Worm (Caenorhabditis elegans) whole organism, L4 larva: ENCODE measurements around the gene F01D4.8.
A peak's percentile ranks its signal among the peaks of the same experiment; 100 is the strongest.

Experiments used
- F26F4.8 ChIP-seq: fragments of 200-800 bp; sonication (Bioruptor generic); conservative IDR thresholded peaks from 2 replicates; pipeline ENCODE4 v1.3.6; 2022; ENCODE audit warnings: missing genetic modification characterization, missing compliant biosample characterization
- F49E8.2 ChIP-seq: sonication (generic microtip); optimal IDR thresholded peaks from 2 replicates; lab custom pipeline; 2016; ENCODE audit warnings: missing compliant biosample characterization, mild to moderate bottlenecking, missing genetic modification characterization, borderline replicate concordance
- T26A8.4 ChIP-seq: fragments of 200-800 bp; sonication (Bioruptor generic); IDR thresholded peaks from 2 replicates; pipeline ENCODE4 v1.3.6; 2022; ENCODE audit warnings: missing genetic modification characterization, missing compliant biosample characterization
- Y105C5A.15 ChIP-seq: fragments of 200-800 bp; sonication (Bioruptor generic); IDR thresholded peaks from 2 replicates; pipeline ENCODE4 v1.3.6; 2022; ENCODE audit warnings: missing genetic modification characterization, missing compliant biosample characterization
- Y48G9A.11 ChIP-seq: fragments of 200-800 bp; sonication (Bioruptor generic); IDR thresholded peaks from 2 replicates; pipeline ENCODE4 v1.3.6; 2022; ENCODE audit warnings: missing genetic modification reagents, missing genetic modification characterization, missing compliant biosample characterization
- Y5F2A.4 ChIP-seq: fragments of 200-800 bp; sonication (Bioruptor generic); optimal IDR thresholded peaks from 2 replicates; lab custom pipeline; 2018; ENCODE audit warnings: mild to moderate bottlenecking, missing genetic modification characterization, missing compliant biosample characterization
- Y75B8A.6 ChIP-seq: fragments of 200-800 bp; sonication (Bioruptor generic); IDR thresholded peaks from 2 replicates; pipeline ENCODE4 v1.3.6; 2022; ENCODE audit warnings: missing genetic modification reagents, missing genetic modification characterization, missing compliant biosample characterization
- aly-2 ChIP-seq: sonication (generic microtip); optimal IDR thresholded peaks from 2 replicates; lab custom pipeline; 2018; ENCODE audit warnings: missing biosample characterization, missing genetic modification characterization
- ceh-20 ChIP-seq: fragments of 200-800 bp; sonication (Bioruptor generic); IDR thresholded peaks from 2 replicates; pipeline ENCODE4 v1.3.6; 2022; ENCODE audit warnings: missing genetic modification reagents, missing genetic modification characterization, missing compliant biosample characterization
- ceh-32 ChIP-seq: sonication (generic microtip); optimal IDR thresholded peaks from 2 replicates; lab custom pipeline; 2016; ENCODE audit warnings: mild to moderate bottlenecking, missing genetic modification characterization, missing compliant biosample characterization; ENCODE audit not compliant: poor library complexity
- ceh-44 ChIP-seq: fragments of 200-800 bp; sonication (Bioruptor generic); IDR thresholded peaks from 2 replicates; pipeline ENCODE4 v1.3.6; 2022; ENCODE audit warnings: missing genetic modification reagents, missing genetic modification characterization, missing compliant biosample characterization
- ceh-82 ChIP-seq: sonication (generic microtip); optimal IDR thresholded peaks from 2 replicates; lab custom pipeline; 2017; ENCODE audit warnings: missing biosample characterization, missing genetic modification characterization
- ces-1 ChIP-seq: fragments of 150-350 bp; sonication (generic microtip); optimal IDR thresholded peaks from 4 replicates; lab custom pipeline; 2014; ENCODE audit warnings: missing biosample characterization, missing genetic modification reagents, missing genetic modification characterization
- ctbp-1 ChIP-seq: fragments of 200-800 bp; sonication (Bioruptor generic); IDR thresholded peaks from 2 replicates; pipeline ENCODE4 v1.3.6; 2022; ENCODE audit warnings: missing genetic modification reagents, missing genetic modification characterization, missing compliant biosample characterization
- daf-16 ChIP-seq, 3 experiments: sonication (generic microtip); optimal IDR thresholded peaks; 2 replicates each; lab custom pipeline; 2016 to 2017; ENCODE audit warnings: missing genetic modification characterization in 3 of 3, missing genetic modification reagents in 3 of 3, mild to moderate bottlenecking in 2 of 3, missing compliant biosample characterization in 2 of 3, missing biosample characterization in 1 of 3, moderate library complexity in 1 of 3
- daf-19 ChIP-seq: fragments of 200-800 bp; sonication (Bioruptor generic); conservative IDR thresholded peaks from 2 replicates; pipeline ENCODE4 v1.3.6; 2022; ENCODE audit warnings: missing genetic modification characterization, missing compliant biosample characterization
- dmd-8 ChIP-seq: fragments of 200-800 bp; sonication (Bioruptor generic); IDR thresholded peaks from 2 replicates; pipeline ENCODE4 v1.3.6; 2022; ENCODE audit warnings: missing genetic modification characterization, missing compliant biosample characterization
- dpl-1 ChIP-seq: fragments of 150-350 bp; optimal IDR thresholded peaks from 2 replicates; lab custom pipeline; 2014; ENCODE audit warnings: missing biosample characterization, missing genetic modification reagents, missing genetic modification characterization
- egl-43 ChIP-seq: fragments of 200-800 bp; sonication (Bioruptor generic); IDR thresholded peaks from 2 replicates; pipeline ENCODE4 v1.3.6; 2022; ENCODE audit warnings: missing genetic modification reagents, missing genetic modification characterization, missing compliant biosample characterization
- fkh-10 ChIP-seq: fragments of 150-350 bp; optimal IDR thresholded peaks from 2 replicates; lab custom pipeline; 2014; ENCODE audit warnings: missing biosample characterization, missing genetic modification reagents, missing genetic modification characterization
- gei-8 ChIP-seq: fragments of 200-800 bp; sonication (Bioruptor generic); optimal IDR thresholded peaks from 2 replicates; lab custom pipeline; 2018; ENCODE audit warnings: mild to moderate bottlenecking, missing genetic modification characterization, missing compliant biosample characterization
- hif-1 ChIP-seq, 2 experiments: sonication (generic microtip); optimal IDR thresholded peaks; 2 replicates each; lab custom pipeline; 2016 to 2017; ENCODE audit warnings: missing compliant biosample characterization in 2 of 2, missing genetic modification characterization in 2 of 2, missing genetic modification reagents in 2 of 2, missing genotype in 2 of 2, mild to moderate bottlenecking in 1 of 2
- hlh-30 ChIP-seq: sonication (generic microtip); optimal IDR thresholded peaks from 2 replicates; lab custom pipeline; 2017; ENCODE audit warnings: antibody characterized with exemption, mild to moderate bottlenecking, missing genetic modification characterization, missing compliant biosample characterization; ENCODE audit not compliant: insufficient read depth
- hmg-1.1 ChIP-seq: fragments of 200-800 bp; sonication (Bioruptor generic); IDR thresholded peaks from 2 replicates; pipeline ENCODE4 v1.3.6; 2022; ENCODE audit warnings: missing genetic modification reagents, missing genetic modification characterization, missing compliant biosample characterization
- lin-13 ChIP-seq: fragments of 150-350 bp; optimal IDR thresholded peaks from 2 replicates; lab custom pipeline; 2014; ENCODE audit warnings: missing biosample characterization, missing genetic modification reagents, missing genetic modification characterization
- lin-15B ChIP-seq: fragments of 150-350 bp; sonication (generic microtip); optimal IDR thresholded peaks from 3 replicates; lab custom pipeline; 2014; ENCODE audit warnings: missing biosample characterization, missing genetic modification characterization
- mep-1 ChIP-seq: fragments of 150-350 bp; sonication (generic microtip); optimal IDR thresholded peaks from 3 replicates; lab custom pipeline; 2014; ENCODE audit warnings: missing biosample characterization, missing genetic modification characterization
- mes-2 ChIP-seq: sonication (generic microtip); optimal IDR thresholded peaks from 2 replicates; lab custom pipeline; 2016; ENCODE audit warnings: missing genotype, mild to moderate bottlenecking, missing genetic modification characterization, missing compliant biosample characterization; ENCODE audit not compliant: poor library complexity, severe bottlenecking
- nhr-10 ChIP-seq: fragments of 150-350 bp; optimal IDR thresholded peaks from 2 replicates; lab custom pipeline; 2014; ENCODE audit warnings: missing biosample characterization, missing genetic modification characterization
- nhr-102 ChIP-seq: sonication (generic microtip); optimal IDR thresholded peaks from 2 replicates; lab custom pipeline; 2016; ENCODE audit warnings: mild to moderate bottlenecking, missing genetic modification characterization, moderate library complexity, missing compliant biosample characterization
- nhr-25 ChIP-seq: sonication (generic microtip); optimal IDR thresholded peaks from 2 replicates; lab custom pipeline; 2017; ENCODE audit warnings: missing genetic modification characterization, mild to moderate bottlenecking, missing compliant biosample characterization, antibody characterized with exemption, moderate library complexity, borderline replicate concordance; ENCODE audit not compliant: insufficient read depth
- nhr-41 ChIP-seq: fragments of 200-800 bp; sonication (Bioruptor generic); IDR thresholded peaks from 2 replicates; pipeline ENCODE4 v1.3.6; 2022; ENCODE audit warnings: missing genetic modification reagents, missing genetic modification characterization, missing compliant biosample characterization
- nhr-48 ChIP-seq: sonication (generic microtip); optimal IDR thresholded peaks from 2 replicates; lab custom pipeline; 2016; ENCODE audit warnings: mild to moderate bottlenecking, missing genetic modification characterization, missing compliant biosample characterization
- nhr-6 ChIP-seq: fragments of 150-350 bp; optimal IDR thresholded peaks from 2 replicates; lab custom pipeline; 2014; ENCODE audit warnings: missing biosample characterization, missing genetic modification characterization
- nhr-76 ChIP-seq: fragments of 150-350 bp; optimal IDR thresholded peaks from 2 replicates; lab custom pipeline; 2014; ENCODE audit warnings: missing biosample characterization, missing genetic modification characterization
- pqm-1 ChIP-seq: sonication (generic microtip); optimal IDR thresholded peaks from 2 replicates; lab custom pipeline; 2017; ENCODE audit warnings: missing biosample characterization, missing genetic modification characterization
- rbr-2 ChIP-seq: sonication (generic microtip); optimal IDR thresholded peaks from 2 replicates; lab custom pipeline; 2016; ENCODE audit warnings: missing genotype, missing genetic modification characterization, missing compliant biosample characterization
- sdz-12 ChIP-seq: fragments of 200-800 bp; sonication (Bioruptor generic); optimal IDR thresholded peaks from 2 replicates; lab custom pipeline; 2018; ENCODE audit warnings: mild to moderate bottlenecking, missing genetic modification characterization, missing compliant biosample characterization
- set-16 ChIP-seq: fragments of 200-800 bp; sonication (Bioruptor generic); IDR thresholded peaks from 2 replicates; pipeline ENCODE4 v1.3.6; 2022; ENCODE audit warnings: missing genetic modification reagents, missing genetic modification characterization, missing compliant biosample characterization
- snpc-1.2 ChIP-seq: fragments of 200-800 bp; sonication (Bioruptor generic); IDR thresholded peaks from 2 replicates; pipeline ENCODE4 v1.3.6; 2022; ENCODE audit warnings: missing genetic modification reagents, missing genetic modification characterization, missing compliant biosample characterization
- spr-1 ChIP-seq: sonication (generic microtip); optimal IDR thresholded peaks from 2 replicates; lab custom pipeline; 2016; ENCODE audit warnings: mild to moderate bottlenecking, missing genetic modification characterization, missing compliant biosample characterization
- spr-3 ChIP-seq: fragments of 200-800 bp; sonication (Bioruptor generic); optimal IDR thresholded peaks from 2 replicates; lab custom pipeline; 2018; ENCODE audit warnings: mild to moderate bottlenecking, missing genetic modification characterization, missing compliant biosample characterization
- tag-97 ChIP-seq: fragments of 200-800 bp; sonication (Bioruptor generic); IDR thresholded peaks from 2 replicates; pipeline ENCODE4 v1.3.6; 2022; ENCODE audit warnings: missing genetic modification characterization, missing compliant biosample characterization
- tra-1 ChIP-seq: fragments of 200-800 bp; sonication (Bioruptor generic); IDR thresholded peaks from 2 replicates; pipeline ENCODE4 v1.3.6; 2022; ENCODE audit warnings: missing genetic modification reagents, missing genetic modification characterization, missing compliant biosample characterization
- unc-62 ChIP-seq, 3 experiments: fragments of 150-350 bp in 1 of 3; sonication (generic microtip); optimal IDR thresholded peaks in 2 of 3; peaks in 1 of 3; 1 replicate in 1 of 3; 2 replicates in 2 of 3; lab custom pipeline; 2014 to 2017; ENCODE audit warnings: missing biosample characterization in 3 of 3, missing genetic modification characterization in 3 of 3, missing genetic modification reagents in 3 of 3, missing genotype in 1 of 3
- zag-1 ChIP-seq: fragments of 150-350 bp; optimal IDR thresholded peaks from 2 replicates; lab custom pipeline; 2014; ENCODE audit warnings: missing biosample characterization, missing genetic modification characterization
- zfp-2 ChIP-seq: sonication (generic microtip); optimal IDR thresholded peaks from 2 replicates; lab custom pipeline; 2016; ENCODE audit warnings: mild to moderate bottlenecking, missing genetic modification characterization, missing compliant biosample characterization
- ztf-11 ChIP-seq: fragments of 150-350 bp; optimal IDR thresholded peaks from 2 replicates; lab custom pipeline; 2014; ENCODE audit warnings: missing biosample characterization, missing genetic modification characterization

Gene F01D4.8

ce11 chrIV:10403193-10404058 lies 49.5 kb downstream of the F01D4.8 start, which contains the start of gene gpa-7:
gpa-7 (plus strand) TSS chrIV:10404008.
- TF ChIP-seq ztf-11 (tag; lab: Kevin White, UChicago) (no peak), daf-16 (GFP tag; optimal IDR thresholded peaks at IDR 0.05; lab: Kevin White, UChicago) (no peak), daf-16 (tag; optimal IDR thresholded peaks at IDR 0.05; lab: Kevin White, UChicago) (no peak), F26F4.8 (no peak), hmg-1.1 (GFP tag; lab: Robert Waterston, UW) (peak; percentile 72), set-16 (peak; percentile 72), ctbp-1 (peak; percentile 89), lin-13 (GFP tag; lab: Kevin White, UChicago) (no peak), T26A8.4 (0 out of 2 replicates have a peak, but pooled peaks have one; percentile 61), sdz-12 (GFP tag; lab: Kevin White, UChicago) (no peak), zag-1 (tag; lab: Kevin White, UChicago) (no peak), lin-15B (no peak), ceh-20 (GFP tag; lab: Robert Waterston, UW) (no peak), Y48G9A.11 (GFP tag; lab: Robert Waterston, UW) (no peak), nhr-48 (tag; lab: Kevin White, UChicago) (peak; percentile 33), nhr-25 (tag; lab: Kevin White, UChicago) (no peak), aly-2 (tag; lab: Kevin White, UChicago) (no peak), spr-3 (no peak), mes-2 (no peak), spr-1 (tag; lab: Kevin White, UChicago) (no peak), daf-19 (GFP tag; lab: Robert Waterston, UW) (no peak), unc-62 (GFP tag; optimal IDR thresholded peaks at IDR 0.05 in 1 of 2; lab: Kevin White, UChicago) (peak in 1 of 2 experiments; percentile 99), unc-62 (tag; optimal IDR thresholded peaks at IDR 0.05; lab: Kevin White, UChicago) (no peak), nhr-76 (tag; lab: Kevin White, UChicago) (no peak), mep-1 (peak; percentile 59), ces-1 (GFP tag; lab: Kevin White, UChicago) (no peak), nhr-10 (tag; lab: Kevin White, UChicago) (no peak), zfp-2 (tag; lab: Kevin White, UChicago) (no peak), Y5F2A.4 (no peak), pqm-1 (tag; lab: Kevin White, UChicago) (no peak), ceh-82 (no peak), rbr-2 (tag; lab: Kevin White, UChicago) (peak; percentile 88), tra-1 (no peak), gei-8 (GFP tag; lab: Kevin White, UChicago) (peak; percentile 65), hif-1 (tag; optimal IDR thresholded peaks at IDR 0.05; lab: Kevin White, UChicago) (peak in 1 of 2 experiments; percentile 53), dmd-8 (GFP tag; lab: Robert Waterston, UW) (no peak), hlh-30 (tag; lab: Kevin White, UChicago) (peak; percentile 48), F49E8.2 (tag; lab: Kevin White, UChicago) (no peak), snpc-1.2 (GFP tag; lab: Robert Waterston, UW) (no peak), fkh-10 (peak; percentile 81), ceh-44 (GFP tag; lab: Robert Waterston, UW) (no peak), ceh-32 (peak; percentile 45), Y105C5A.15 (GFP tag; lab: Robert Waterston, UW) (no peak), Y75B8A.6 (GFP tag; lab: Robert Waterston, UW) (no peak), nhr-41 (GFP tag; lab: Robert Waterston, UW) (no peak), tag-97 (no peak), nhr-102 (tag; lab: Kevin White, UChicago) (no peak), nhr-6 (tag; lab: Kevin White, UChicago) (no peak), egl-43 (no peak), dpl-1 (GFP tag; lab: Kevin White, UChicago) (no peak)
